Fruit fly (Drosophila melanogaster) whole organism, pupa: Measurements from ENCODE around the gene mthl6.

ENCODE experiments used
- CG17806 ChIP-seq: fragments of 200-800 bp; sonication (Bioruptor generic); optimal IDR thresholded peaks from 2 replicates; lab custom pipeline; 2018; ENCODE audit warnings: missing biosample characterization, mild to moderate bottlenecking, missing genetic modification characterization, moderate library complexity
- CG32121 ChIP-seq: fragments of 200-800 bp; sonication (Bioruptor generic); IDR thresholded peaks from 2 replicates; pipeline ENCODE4 v1.3.6; 2022; ENCODE audit warnings: missing biosample characterization, missing genetic modification characterization

DNA sequence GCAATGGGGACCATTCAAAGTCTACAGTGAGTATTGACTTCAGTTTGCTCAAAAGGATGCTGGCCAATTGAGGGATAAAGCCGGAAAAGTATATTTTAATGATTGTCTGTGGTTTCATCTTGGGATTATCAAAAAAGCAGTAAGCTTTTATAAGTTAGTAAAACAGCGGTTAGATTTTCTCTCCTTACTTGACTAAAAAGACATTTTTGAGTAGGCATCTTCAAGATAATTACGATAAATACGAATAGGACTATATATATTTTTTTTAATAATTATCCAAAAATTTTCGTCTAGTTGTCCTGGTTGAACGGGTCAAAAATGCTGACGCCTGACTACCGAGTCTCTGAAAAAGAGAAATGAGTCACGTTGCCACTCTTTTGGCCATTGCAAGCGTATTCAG, 35.2 kb upstream of the mthl6 start, which contains the start of gene CG33278:
- TF ChIP-seq CG17806 (no peak), CG32121 (GFP tag; lab: Robert Waterston, UW) (no peak)
